Worm (Caenorhabditis elegans) whole organism, late embryonic: ENCODE results near the gene cap-1.
A peak's percentile ranks its signal among the peaks of the same experiment; 100 is the strongest.

Source experiments
- F13H6.1 ChIP-seq: sonication (generic microtip); optimal IDR thresholded peaks from 2 replicates; lab custom pipeline; 2016; ENCODE audit warnings: missing genetic modification characterization, missing compliant biosample characterization
- Y22D7AL.16 ChIP-seq: sonication (generic microtip); optimal IDR thresholded peaks from 2 replicates; lab custom pipeline; 2016; ENCODE audit warnings: missing genetic modification characterization, missing compliant biosample characterization
- ama-1 ChIP-seq: fragments of 150-350 bp; optimal IDR thresholded peaks from 2 replicates; lab custom pipeline; 2014
- che-1 ChIP-seq: sonication (generic microtip); optimal IDR thresholded peaks from 2 replicates; lab custom pipeline; 2016; ENCODE audit warnings: mild to moderate bottlenecking, missing genetic modification characterization, missing compliant biosample characterization
- dve-1 ChIP-seq: sonication (generic microtip); optimal IDR thresholded peaks from 2 replicates; lab custom pipeline; 2017; ENCODE audit warnings: antibody characterized with exemption, mild to moderate bottlenecking, missing genetic modification characterization, missing compliant biosample characterization
- hlh-30 ChIP-seq: sonication (generic microtip); optimal IDR thresholded peaks from 2 replicates; lab custom pipeline; 2017; ENCODE audit warnings: antibody characterized with exemption, missing genetic modification characterization, missing compliant biosample characterization; ENCODE audit not compliant: insufficient read depth
- lin-11 ChIP-seq: fragments of 200-800 bp; sonication (Bioruptor generic); optimal IDR thresholded peaks from 2 replicates; lab custom pipeline; 2018; ENCODE audit warnings: mild to moderate bottlenecking, missing genetic modification characterization, missing compliant biosample characterization
- nhr-11 ChIP-seq: fragments of 150-350 bp; optimal IDR thresholded peaks from 2 replicates; lab custom pipeline; 2014; ENCODE audit warnings: missing biosample characterization, missing genetic modification characterization
- pag-3 ChIP-seq: sonication (generic microtip); optimal IDR thresholded peaks from 2 replicates; lab custom pipeline; 2016; ENCODE audit warnings: missing compliant biosample characterization, missing genetic modification characterization, borderline replicate concordance
- pqm-1 ChIP-seq: sonication (generic microtip); optimal IDR thresholded peaks from 2 replicates; lab custom pipeline; 2016; ENCODE audit warnings: missing genetic modification characterization, missing compliant biosample characterization
- sox-2 ChIP-seq: fragments of 200-800 bp; sonication (Bioruptor generic); IDR thresholded peaks from 2 replicates; pipeline ENCODE4 v1.3.6; 2022; ENCODE audit warnings: missing genetic modification reagents, missing genetic modification characterization, missing compliant biosample characterization
- tbx-7 ChIP-seq: sonication (generic microtip); optimal IDR thresholded peaks from 2 replicates; lab custom pipeline; 2016; ENCODE audit warnings: missing genotype, missing genetic modification characterization, missing compliant biosample characterization
- unc-86 ChIP-seq: sonication (generic microtip); optimal IDR thresholded peaks from 2 replicates; lab custom pipeline; 2016; ENCODE audit warnings: missing genetic modification characterization, missing compliant biosample characterization

- TF ChIP-seq F13H6.1 (tag; lab: Kevin White, UChicago) (no peak), sox-2 (GFP tag; lab: Robert Waterston, UW) (no peak), Y22D7AL.16 (tag; lab: Kevin White, UChicago) (no peak), hlh-30 (tag; lab: Kevin White, UChicago) (no peak), pqm-1 (peak; percentile 27), pag-3 (tag; lab: Kevin White, UChicago) (no peak), dve-1 (tag; lab: Kevin White, UChicago) (no peak), che-1 (tag; lab: Kevin White, UChicago) (no peak), ama-1 (lab: Kevin White, UChicago) (no peak), nhr-11 (tag; lab: Kevin White, UChicago) (no peak), tbx-7 (tag; lab: Kevin White, UChicago) (no peak), unc-86 (tag; lab: Kevin White, UChicago) (no peak), lin-11 (no peak)
Measured at ce11 chrIV:7188528-7189422, 41.2 kb downstream of the cap-1 start, which contains the start of gene srlf-7.
